Worm (Caenorhabditis elegans): ENCODE results near the gene rpn-12.

ce11 chrII:11621576-11621975 lies 31.3 kb upstream of the rpn-12 start:
- peak; percentile 3 for TF ChIP-seq ceh-82 (tag; optimal IDR thresholded peaks at IDR 0.05)
- no peak for TF ChIP-seq nhr-237 (tag; optimal IDR thresholded peaks at IDR 0.05)
- TF ChIP-seq ZK546.5 (tag; optimal IDR thresholded peaks at IDR 0.05), result no peak
- peak; percentile 48 for TF ChIP-seq lin-39 (tag; optimal IDR thresholded peaks at IDR 0.05)
- TF ChIP-seq daf-12 (tag; optimal IDR thresholded peaks at IDR 0.05), result no peak
- no peak for TF ChIP-seq ceh-9 (tag; optimal IDR thresholded peaks at IDR 0.05)
- TF ChIP-seq unc-62 (GFP tag; optimal IDR thresholded peaks at IDR 0.05), result no peak
- TF ChIP-seq R02D3.7 (tag; optimal IDR thresholded peaks at IDR 0.05), result no peak
- TF ChIP-seq skn-1 (tag; optimal IDR thresholded peaks at IDR 0.05), result no peak
- peak; percentile 57 for TF ChIP-seq nfya-1 (tag; optimal IDR thresholded peaks at IDR 0.05; ENCODE audit: insufficient read depth)
- no peak for TF ChIP-seq ama-1 (optimal IDR thresholded peaks at IDR 0.05)
- no peak for TF ChIP-seq ztf-11 (tag; optimal IDR thresholded peaks at IDR 0.05)
